Fruit fly (Drosophila melanogaster) whole organism, embryonic: Measurements from ENCODE around the gene TpnC25D.

Experiments
- Awh ChIP-seq: fragments of 200-800 bp; sonication (Bioruptor generic); IDR thresholded peaks from 2 replicates; pipeline ENCODE4, ENCODE4 v1.3.6; 2022; ENCODE audit warnings: missing biosample characterization, missing genetic modification characterization
- CG1024 ChIP-seq: fragments of 200-800 bp; sonication (Bioruptor generic); IDR thresholded peaks from 2 replicates; pipeline ENCODE4 v1.3.6; 2022; ENCODE audit warnings: missing biosample characterization, missing genetic modification characterization
- CG11398 ChIP-seq: fragments of 200-800 bp; sonication (Bioruptor generic); optimal IDR thresholded peaks from 2 replicates; lab custom pipeline; 2016; ENCODE audit warnings: missing biosample characterization, missing genetic modification characterization
- CG13123 ChIP-seq: fragments of 200-800 bp; sonication (Bioruptor generic); optimal IDR thresholded peaks from 2 replicates; lab custom pipeline; 2016; ENCODE audit warnings: missing biosample characterization, missing genetic modification characterization
- CG14441 ChIP-seq: fragments of 200-800 bp; sonication (Bioruptor generic); IDR thresholded peaks from 2 replicates; pipeline ENCODE4 v1.3.6; 2022; ENCODE audit warnings: missing biosample characterization, missing genetic modification characterization
- CG15479 ChIP-seq: fragments of 200-800 bp; sonication (Bioruptor generic); optimal IDR thresholded peaks from 3 replicates; lab custom pipeline; 2019; ENCODE audit warnings: missing biosample characterization, mild to moderate bottlenecking, missing genetic modification characterization, moderate library complexity
- CG1603 ChIP-seq: fragments of 200-800 bp; sonication (Bioruptor generic); optimal IDR thresholded peaks from 2 replicates; lab custom pipeline; 2019; ENCODE audit warnings: missing biosample characterization, mild to moderate bottlenecking, missing genetic modification characterization, moderate library complexity
- CG17912 ChIP-seq: fragments of 200-800 bp; sonication (Bioruptor generic); optimal IDR thresholded peaks from 2 replicates; lab custom pipeline; 2018; ENCODE audit warnings: missing biosample characterization, mild to moderate bottlenecking, missing genetic modification characterization
- CG2199 ChIP-seq: fragments of 200-800 bp; sonication (Bioruptor generic); IDR thresholded peaks from 3 replicates; pipeline ENCODE4 v1.3.6; 2022; ENCODE audit warnings: missing biosample characterization, missing genetic modification characterization
- CG3838 ChIP-seq: fragments of 200-800 bp; sonication (Bioruptor generic); optimal IDR thresholded peaks from 3 replicates; lab custom pipeline; 2016; ENCODE audit warnings: missing biosample characterization, missing genetic modification characterization
- CG6854 ChIP-seq: fragments of 200-800 bp; sonication (Bioruptor generic); optimal IDR thresholded peaks from 3 replicates; lab custom pipeline; 2017; ENCODE audit warnings: missing biosample characterization, mild to moderate bottlenecking, missing genetic modification characterization
- CG7271 ChIP-seq: fragments of 200-800 bp; sonication (Bioruptor generic); optimal IDR thresholded peaks from 2 replicates; lab custom pipeline; 2018; ENCODE audit warnings: missing biosample characterization, mild to moderate bottlenecking, missing genetic modification characterization, moderate library complexity
- CG7357 ChIP-seq: fragments of 200-800 bp; sonication (Bioruptor generic); IDR thresholded peaks from 3 replicates; pipeline ENCODE4 v1.3.6; 2022; ENCODE audit warnings: missing biosample characterization, missing genetic modification characterization
- CG8388 ChIP-seq: fragments of 200-800 bp; sonication (Bioruptor generic); optimal IDR thresholded peaks from 2 replicates; lab custom pipeline; 2019; ENCODE audit warnings: missing biosample characterization, mild to moderate bottlenecking, missing genetic modification characterization, moderate library complexity
- CG8944 ChIP-seq: fragments of 200-800 bp; sonication (Bioruptor generic); optimal IDR thresholded peaks from 3 replicates; lab custom pipeline; 2016; ENCODE audit warnings: missing biosample characterization, missing genetic modification characterization
- CG9437 ChIP-seq: fragments of 200-800 bp; sonication (Bioruptor generic); optimal IDR thresholded peaks from 2 replicates; lab custom pipeline; 2018; ENCODE audit warnings: missing biosample characterization, mild to moderate bottlenecking, missing genetic modification characterization
- Camta ChIP-seq: fragments of 200-800 bp; sonication (Bioruptor generic); optimal IDR thresholded peaks from 2 replicates; lab custom pipeline; 2016; ENCODE audit warnings: missing biosample characterization, missing genetic modification characterization
- Dref ChIP-seq: fragments of 200-800 bp; sonication (Bioruptor generic); IDR thresholded peaks from 2 replicates; pipeline ENCODE4 v1.3.6; 2022; ENCODE audit warnings: missing biosample characterization, missing genetic modification characterization
- Drgx ChIP-seq: fragments of 200-800 bp; sonication (Bioruptor generic); IDR thresholded peaks from 2 replicates; pipeline ENCODE4 v1.3.6; 2022; ENCODE audit warnings: missing biosample characterization, missing genetic modification characterization
- Ets97D ChIP-seq: fragments of 200-800 bp; sonication (Bioruptor generic); optimal IDR thresholded peaks from 3 replicates; lab custom pipeline; 2016; ENCODE audit warnings: missing biosample characterization, missing genetic modification characterization
- Fer3 ChIP-seq: fragments of 200-800 bp; sonication (Bioruptor generic); optimal IDR thresholded peaks from 2 replicates; lab custom pipeline; 2018; ENCODE audit warnings: missing biosample characterization, mild to moderate bottlenecking, missing genetic modification characterization, moderate library complexity
- HLH4C ChIP-seq: fragments of 200-800 bp; sonication (Bioruptor generic); IDR thresholded peaks from 3 replicates; pipeline ENCODE4 v1.3.6; 2022; ENCODE audit warnings: missing biosample characterization, missing genetic modification characterization; ENCODE audit not compliant: partially characterized antibody
- Kr ChIP-seq: fragments of 200-800 bp; sonication (Bioruptor generic); optimal IDR thresholded peaks from 2 replicates; lab custom pipeline; 2017; ENCODE audit warnings: missing biosample characterization, mild to moderate bottlenecking, missing genetic modification characterization
- NC2β ChIP-seq: fragments of 200-800 bp; sonication (Bioruptor generic); optimal IDR thresholded peaks from 2 replicates; lab custom pipeline; 2016; ENCODE audit warnings: missing biosample characterization, missing genetic modification characterization
- NFAT ChIP-seq: fragments of 200-800 bp; sonication (Bioruptor generic); IDR thresholded peaks from 2 replicates; pipeline ENCODE4 v1.3.6; 2022; ENCODE audit warnings: missing biosample characterization, missing genetic modification characterization
- Nf-YA ChIP-seq: fragments of 200-800 bp; sonication (Bioruptor generic); IDR thresholded peaks from 2 replicates; pipeline ENCODE4 v1.3.6; 2022; ENCODE audit warnings: missing biosample characterization, missing genetic modification characterization
- Nf-YC ChIP-seq: fragments of 200-800 bp; optimal IDR thresholded peaks from 3 replicates; lab custom pipeline; 2019; ENCODE audit warnings: missing biosample characterization, mild to moderate bottlenecking, missing genetic modification characterization, moderate library complexity
- Ravus ChIP-seq: fragments of 200-800 bp; sonication (Bioruptor generic); IDR thresholded peaks from 2 replicates; pipeline ENCODE4 v1.3.6; 2022; ENCODE audit warnings: missing biosample characterization, missing genetic modification characterization
- Xrp1 ChIP-seq: fragments of 200-800 bp; sonication (Bioruptor generic); IDR thresholded peaks from 2 replicates; pipeline ENCODE4 v1.3.6; 2022; ENCODE audit warnings: missing biosample characterization, missing genetic modification characterization
- ac ChIP-seq: fragments of 200-800 bp; sonication (Bioruptor generic); optimal IDR thresholded peaks from 3 replicates; lab custom pipeline; 2017; ENCODE audit warnings: missing biosample characterization, mild to moderate bottlenecking, missing genetic modification characterization
- al ChIP-seq: fragments of 200-800 bp; sonication (Bioruptor generic); IDR thresholded peaks from 2 replicates; pipeline ENCODE4 v1.3.6; 2022; ENCODE audit warnings: missing biosample characterization, missing genetic modification characterization
- ap ChIP-seq: fragments of 200-800 bp; sonication (Bioruptor generic); IDR thresholded peaks from 2 replicates; pipeline ENCODE4 v1.3.6; 2022; ENCODE audit warnings: missing biosample characterization, missing genetic modification characterization
- bab2 ChIP-seq: fragments of 200-800 bp; sonication (Bioruptor generic); optimal IDR thresholded peaks from 2 replicates; lab custom pipeline; 2016; ENCODE audit warnings: missing biosample characterization, missing genetic modification characterization
- chif ChIP-seq, 2 experiments: fragments of 200-800 bp; sonication (Bioruptor generic); optimal IDR thresholded peaks; 3 replicates each; lab custom pipeline; 2016; ENCODE audit warnings: missing biosample characterization in 2 of 2, missing genetic modification characterization in 2 of 2
- ewg ChIP-seq: fragments of 200-800 bp; sonication (Bioruptor generic); optimal IDR thresholded peaks from 3 replicates; lab custom pipeline; 2017; ENCODE audit warnings: mild to moderate bottlenecking, missing biosample characterization, missing genetic modification reagents, missing genetic modification characterization
- gsb ChIP-seq: fragments of 200-800 bp; sonication (Bioruptor generic); IDR thresholded peaks from 2 replicates; pipeline ENCODE4 v1.3.6; 2022; ENCODE audit warnings: missing biosample characterization, missing genetic modification characterization
- ind ChIP-seq: fragments of 200-800 bp; sonication (Bioruptor generic); optimal IDR thresholded peaks from 3 replicates; lab custom pipeline; 2016; ENCODE audit warnings: missing biosample characterization, missing genetic modification characterization
- knrl ChIP-seq: fragments of 200-800 bp; sonication (Bioruptor generic); IDR thresholded peaks from 3 replicates; pipeline ENCODE4 v1.3.6; 2022; ENCODE audit warnings: missing biosample characterization, missing genetic modification characterization; ENCODE audit not compliant: partially characterized antibody
- nerfin-1 ChIP-seq: fragments of 200-800 bp; sonication (Bioruptor generic); optimal IDR thresholded peaks from 3 replicates; lab custom pipeline; 2019; ENCODE audit warnings: missing biosample characterization, mild to moderate bottlenecking, missing genetic modification characterization, moderate library complexity
- nerfin-2 ChIP-seq: fragments of 200-800 bp; sonication (Bioruptor generic); IDR thresholded peaks from 2 replicates; pipeline ENCODE4 v1.3.6; 2022; ENCODE audit warnings: missing biosample characterization, missing genetic modification characterization; ENCODE audit not compliant: partially characterized antibody
- odd ChIP-seq: fragments of 200-800 bp; sonication (Bioruptor generic); optimal IDR thresholded peaks from 2 replicates; lab custom pipeline; 2017; ENCODE audit warnings: missing biosample characterization, mild to moderate bottlenecking, missing genetic modification characterization
- sens ChIP-seq: fragments of 200-800 bp; sonication (Bioruptor generic); peaks from one replicate; lab custom pipeline; 2016; ENCODE audit warnings: missing biosample characterization, missing genetic modification characterization
- so ChIP-seq: fragments of 200-800 bp; sonication (Bioruptor generic); IDR thresholded peaks from 3 replicates; pipeline ENCODE4 v1.3.6; 2022; ENCODE audit warnings: missing biosample characterization, missing genetic modification characterization
- stwl ChIP-seq: fragments of 200-800 bp; sonication (Bioruptor generic); optimal IDR thresholded peaks from 3 replicates; lab custom pipeline; 2018; ENCODE audit warnings: missing biosample characterization, mild to moderate bottlenecking, missing genetic modification characterization, moderate library complexity

TpnC25D gene

dm6 chr2L:5216442-5216841 is at the start of gene TpnC25D, which contains the start of gene CG14034:
Gene TpnC25D (plus strand): TSS chr2L:5216701.
Gene CG14034 (minus strand): TSS chr2L:5216542.
- TF ChIP-seq Kr (GFP tag; lab: Kevin White, UChicago) (no peak), CG6854 (GFP tag; lab: Kevin White, UChicago) (no peak), sens (GFP tag; lab: Kevin White, UChicago) (no peak), CG8944 (GFP tag; lab: Kevin White, UChicago) (no peak), CG2199 (GFP tag; lab: Robert Waterston, UW) (no peak), CG13123 (GFP tag; lab: Kevin White, UChicago) (no peak), Awh (no peak), gsb (GFP tag; lab: Robert Waterston, UW) (no peak), Fer3 (tag; lab: Kevin White, UChicago) (no peak), ind (GFP tag; lab: Kevin White, UChicago) (no peak), Nf-YA (GFP tag; lab: Robert Waterston, UW) (no peak), al (GFP tag; lab: Robert Waterston, UW) (no peak), CG1603 (tag; lab: Kevin White, UChicago) (no peak), CG7357 (GFP tag; lab: Robert Waterston, UW) (no peak)
- TF ChIP-seq, all 482 proteins: peak for 0

dm6 chr2L:5186543-5186942 is 30.0 kb upstream of the TpnC25D start:
- TF ChIP-seq CG15479 (peak; percentile 57), Drgx (GFP tag; lab: Robert Waterston, UW) (0 out of 2 replicates have a peak, but pooled peaks have one; percentile 31), CG14441 (no peak), Dref (0 out of 2 replicates have a peak, but pooled peaks have one; percentile 23), CG2199 (GFP tag; lab: Robert Waterston, UW) (0 out of 3 replicates have a peak, but pooled peaks have one; percentile 63), ap (GFP tag; lab: Robert Waterston, UW) (no peak), CG8388 (GFP tag; lab: Kevin White, UChicago) (peak; percentile 83), HLH4C (GFP tag; lab: Robert Waterston, UW) (no peak)

DNA sequence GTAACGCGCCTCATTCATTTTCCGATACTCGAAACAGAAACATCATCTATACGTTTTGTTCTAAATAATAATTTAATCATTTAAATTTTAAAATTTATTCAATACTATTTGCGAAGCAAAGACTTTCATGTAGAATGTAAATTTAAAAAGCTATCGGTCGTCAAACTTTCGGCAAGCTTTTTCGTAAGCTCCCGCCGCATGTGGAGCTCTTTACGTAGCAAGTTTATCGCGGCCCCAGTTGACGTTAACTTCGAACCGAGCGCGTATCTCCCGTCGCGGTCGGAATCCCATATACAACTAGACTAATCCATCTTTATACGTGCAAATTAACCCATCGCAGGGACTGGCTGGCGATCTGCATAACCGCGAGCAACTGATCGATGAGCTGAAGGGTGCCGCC is 20.9 kb upstream of the TpnC25D start:
- TF ChIP-seq Nf-YC (no peak), bab2 (no peak), nerfin-1 (tag; lab: Kevin White, UChicago) (no peak), CG3838 (no peak), CG7357 (GFP tag; lab: Robert Waterston, UW) (0 out of 3 replicates have a peak, but pooled peaks have one; percentile 19), CG1024 (GFP tag; lab: Robert Waterston, UW) (no peak), Ravus (GFP tag; lab: Robert Waterston, UW) (no peak), stwl (no peak), odd (no peak), chif (GFP tag; optimal IDR thresholded peaks at IDR 0.05; lab: Kevin White, UChicago) (no peak), Camta (no peak), CG9437 (peak; percentile 98), NFAT (GFP tag; lab: Robert Waterston, UW) (no peak), knrl (GFP tag; lab: Robert Waterston, UW) (0 out of 3 replicates have a peak, but pooled peaks have one; percentile 6), Xrp1 (GFP tag; lab: Robert Waterston, UW) (no peak), CG17912 (GFP tag; lab: Kevin White, UChicago) (no peak), CG7271 (tag; lab: Kevin White, UChicago) (no peak), so (no peak), ewg (no peak), Ets97D (GFP tag; lab: Kevin White, UChicago) (no peak), ac (GFP tag; lab: Kevin White, UChicago) (no peak), NC2β (GFP tag; lab: Kevin White, UChicago) (no peak), nerfin-2 (GFP tag; lab: Robert Waterston, UW) (no peak), CG11398 (GFP tag; lab: Kevin White, UChicago) (no peak)
